Fruit fly (Drosophila melanogaster) whole organism, embryonic: ENCODE data around the gene CG7550.

ENCODE experiments used
- Atf-2 ChIP-seq: fragments of 200-800 bp; sonication (Bioruptor generic); optimal IDR thresholded peaks from 2 replicates; lab custom pipeline; 2016; ENCODE audit warnings: missing biosample characterization, missing genetic modification characterization
- Bdp1 ChIP-seq: fragments of 200-800 bp; sonication (Bioruptor generic); optimal IDR thresholded peaks from 3 replicates; lab custom pipeline; 2016; ENCODE audit warnings: missing biosample characterization, missing genetic modification characterization
- CG11398 ChIP-seq: fragments of 200-800 bp; sonication (Bioruptor generic); optimal IDR thresholded peaks from 2 replicates; lab custom pipeline; 2016; ENCODE audit warnings: missing biosample characterization, missing genetic modification characterization
- CG11504 ChIP-seq: fragments of 200-800 bp; sonication (Bioruptor generic); optimal IDR thresholded peaks from 3 replicates; lab custom pipeline; 2019; ENCODE audit warnings: missing biosample characterization, mild to moderate bottlenecking, missing genetic modification characterization, moderate library complexity
- CG12155 ChIP-seq: fragments of 200-800 bp; sonication (Bioruptor generic); optimal IDR thresholded peaks from 3 replicates; lab custom pipeline; 2016; ENCODE audit warnings: missing biosample characterization, missing genetic modification characterization
- CG13123 ChIP-seq: fragments of 200-800 bp; sonication (Bioruptor generic); optimal IDR thresholded peaks from 2 replicates; lab custom pipeline; 2016; ENCODE audit warnings: missing biosample characterization, missing genetic modification characterization
- CG14014 ChIP-seq: fragments of 200-800 bp; sonication (Bioruptor generic); IDR thresholded peaks from 2 replicates; pipeline ENCODE4 v1.3.6; 2022; ENCODE audit warnings: missing biosample characterization, missing genetic modification characterization
- CG17385 ChIP-seq: fragments of 200-800 bp; sonication (Bioruptor generic); optimal IDR thresholded peaks from 3 replicates; lab custom pipeline; 2018; ENCODE audit warnings: missing biosample characterization, mild to moderate bottlenecking, missing genetic modification characterization
- CG1832 ChIP-seq: fragments of 200-800 bp; sonication (Bioruptor generic); optimal IDR thresholded peaks from 2 replicates; lab custom pipeline; 2017; ENCODE audit warnings: missing biosample characterization, mild to moderate bottlenecking, missing genetic modification characterization, inconsistent platforms
- CG18599 ChIP-seq: fragments of 200-800 bp; sonication (Bioruptor generic); optimal IDR thresholded peaks from 3 replicates; lab custom pipeline; 2017; ENCODE audit warnings: missing biosample characterization, missing genetic modification characterization, mild to moderate bottlenecking, moderate library complexity, missing genetic modification reagents
- CG2202 ChIP-seq: fragments of 200-800 bp; sonication (Bioruptor generic); optimal IDR thresholded peaks from 2 replicates; lab custom pipeline; 2018; ENCODE audit warnings: missing biosample characterization, mild to moderate bottlenecking, missing genetic modification characterization
- CG31224 ChIP-seq: fragments of 200-800 bp; sonication (Bioruptor generic); IDR thresholded peaks from 2 replicates; pipeline ENCODE4 v1.3.6; 2022; ENCODE audit warnings: missing biosample characterization, missing genetic modification characterization
- CG32532 ChIP-seq: fragments of 200-800 bp; sonication (Bioruptor generic); IDR thresholded peaks from 2 replicates; pipeline ENCODE4 v1.3.6; 2022; ENCODE audit warnings: missing biosample characterization, missing genetic modification characterization
- CG33557 ChIP-seq: fragments of 200-800 bp; sonication (Bioruptor generic); optimal IDR thresholded peaks from 2 replicates; lab custom pipeline; 2019; ENCODE audit warnings: missing biosample characterization, mild to moderate bottlenecking, missing genetic modification characterization, moderate library complexity
- CG3995 ChIP-seq: fragments of 200-800 bp; sonication (Bioruptor generic); optimal IDR thresholded peaks from 3 replicates; lab custom pipeline; 2016; ENCODE audit warnings: missing biosample characterization, missing genetic modification characterization
- CG4328 ChIP-seq: fragments of 200-800 bp; sonication (Bioruptor generic); optimal IDR thresholded peaks from 3 replicates; lab custom pipeline; 2017; ENCODE audit warnings: missing biosample characterization, missing genetic modification reagents, missing genetic modification characterization
- CG5180 ChIP-seq: fragments of 200-800 bp; sonication (Bioruptor generic); optimal IDR thresholded peaks from 3 replicates; lab custom pipeline; 2017; ENCODE audit warnings: missing biosample characterization, missing genetic modification characterization, mild to moderate bottlenecking, moderate library complexity, missing genetic modification reagents
- CkIIα-i1 ChIP-seq: fragments of 200-800 bp; sonication (Bioruptor generic); IDR thresholded peaks from 2 replicates; pipeline ENCODE4 v1.3.6; 2022; ENCODE audit warnings: missing biosample characterization, missing genetic modification characterization
- Drgx ChIP-seq: fragments of 200-800 bp; sonication (Bioruptor generic); IDR thresholded peaks from 2 replicates; pipeline ENCODE4 v1.3.6; 2022; ENCODE audit warnings: missing biosample characterization, missing genetic modification characterization
- ERR ChIP-seq: fragments of 200-800 bp; sonication (Bioruptor generic); optimal IDR thresholded peaks from 2 replicates; lab custom pipeline; 2016; ENCODE audit warnings: missing biosample characterization, missing genetic modification characterization
- H15 ChIP-seq: fragments of 200-800 bp; sonication (Bioruptor generic); IDR thresholded peaks from 3 replicates; pipeline ENCODE4 v1.3.6; 2022; ENCODE audit warnings: missing biosample characterization, missing genetic modification characterization
- H2.0 ChIP-seq: fragments of 200-800 bp; sonication (Bioruptor generic); IDR thresholded peaks from 2 replicates; pipeline ENCODE4 v1.3.6; 2022; ENCODE audit warnings: missing biosample characterization, missing genetic modification characterization
- HHEX ChIP-seq: fragments of 200-800 bp; sonication (Bioruptor generic); optimal IDR thresholded peaks from 3 replicates; lab custom pipeline; 2017; ENCODE audit warnings: missing biosample characterization, mild to moderate bottlenecking, missing genetic modification characterization, missing genetic modification reagents
- Hmx ChIP-seq: fragments of 200-800 bp; sonication (Bioruptor generic); optimal IDR thresholded peaks from 2 replicates; lab custom pipeline; 2016; ENCODE audit warnings: missing biosample characterization, missing genetic modification characterization
- Jarid2 ChIP-seq: fragments of 200-800 bp; sonication (Bioruptor generic); optimal IDR thresholded peaks from 3 replicates; lab custom pipeline; 2017; ENCODE audit warnings: mild to moderate bottlenecking, missing biosample characterization, missing genetic modification reagents, missing genetic modification characterization
- Med ChIP-seq: fragments of 200-800 bp; sonication (Bioruptor generic); peaks from one replicate; lab custom pipeline; 2016; ENCODE audit warnings: missing biosample characterization, missing genetic modification characterization, mild to moderate bottlenecking, inconsistent platforms, moderate library complexity
- Myb ChIP-seq: fragments of 200-800 bp; sonication (Bioruptor generic); optimal IDR thresholded peaks from 2 replicates; lab custom pipeline; 2016; ENCODE audit warnings: missing biosample characterization, missing genetic modification characterization
- NFAT ChIP-seq: fragments of 200-800 bp; sonication (Bioruptor generic); IDR thresholded peaks from 2 replicates; pipeline ENCODE4 v1.3.6; 2022; ENCODE audit warnings: missing biosample characterization, missing genetic modification characterization
- Optix ChIP-seq: fragments of 200-800 bp; sonication (Bioruptor generic); IDR thresholded peaks from 3 replicates; pipeline ENCODE4 v1.3.6; 2022; ENCODE audit warnings: missing biosample characterization, missing genetic modification characterization
- ara ChIP-seq: fragments of 200-800 bp; sonication (Bioruptor generic); IDR thresholded peaks from 2 replicates; pipeline ENCODE4 v1.3.6; 2022; ENCODE audit warnings: missing biosample characterization, missing genetic modification characterization
- bcd ChIP-seq: fragments of 200-800 bp; sonication (Bioruptor generic); optimal IDR thresholded peaks from 2 replicates; lab custom pipeline; 2017; ENCODE audit warnings: missing biosample characterization, mild to moderate bottlenecking, missing genetic modification characterization
- cad ChIP-seq: fragments of >200 bp; optimal IDR thresholded peaks from 2 replicates; lab custom pipeline; 2017; ENCODE audit warnings: missing biosample characterization, missing genetic modification characterization
- cg ChIP-seq: fragments of 200-800 bp; sonication (Bioruptor generic); optimal IDR thresholded peaks from 3 replicates; lab custom pipeline; 2019; ENCODE audit warnings: missing biosample characterization, mild to moderate bottlenecking, missing genetic modification characterization, moderate library complexity
- dmrt99B ChIP-seq: fragments of 200-800 bp; sonication (Bioruptor generic); optimal IDR thresholded peaks from 2 replicates; lab custom pipeline; 2018; ENCODE audit warnings: missing biosample characterization, mild to moderate bottlenecking, missing genetic modification characterization, moderate library complexity
- ems ChIP-seq: fragments of 200-800 bp; sonication (Bioruptor generic); optimal IDR thresholded peaks from 3 replicates; lab custom pipeline; 2016; ENCODE audit warnings: missing biosample characterization, missing genetic modification characterization
- eve ChIP-seq, 2 experiments: fragments of >200 bp; optimal IDR thresholded peaks; 2 replicates each; lab custom pipeline; 2017; ENCODE audit warnings: missing biosample characterization in 2 of 2, missing genetic modification characterization in 2 of 2
- fd102C ChIP-seq: fragments of 200-800 bp; sonication (Bioruptor generic); optimal IDR thresholded peaks from 2 replicates; lab custom pipeline; 2018; ENCODE audit warnings: missing biosample characterization, mild to moderate bottlenecking, missing genetic modification characterization, moderate library complexity
- fd64A ChIP-seq: fragments of 200-800 bp; sonication (Bioruptor generic); optimal IDR thresholded peaks from 3 replicates; lab custom pipeline; 2018; ENCODE audit warnings: missing biosample characterization, mild to moderate bottlenecking, missing genetic modification characterization
- fd96Cb ChIP-seq: fragments of 200-800 bp; sonication (Bioruptor generic); optimal IDR thresholded peaks from 2 replicates; lab custom pipeline; 2018; ENCODE audit warnings: missing biosample characterization, mild to moderate bottlenecking, missing genetic modification characterization, moderate library complexity
- grn ChIP-seq: fragments of 200-800 bp; sonication (Bioruptor generic); optimal IDR thresholded peaks from 3 replicates; lab custom pipeline; 2017; ENCODE audit warnings: missing biosample characterization, missing genetic modification characterization
- gt ChIP-seq: fragments of 200-800 bp; sonication (Bioruptor generic); IDR thresholded peaks from 2 replicates; pipeline ENCODE4 v1.3.6; 2022; ENCODE audit warnings: missing biosample characterization, missing genetic modification characterization
- odd ChIP-seq: fragments of 200-800 bp; sonication (Bioruptor generic); optimal IDR thresholded peaks from 2 replicates; lab custom pipeline; 2017; ENCODE audit warnings: missing biosample characterization, mild to moderate bottlenecking, missing genetic modification characterization
- pfk ChIP-seq: fragments of 200-800 bp; sonication (Bioruptor generic); optimal IDR thresholded peaks from 2 replicates; lab custom pipeline; 2018; ENCODE audit warnings: missing biosample characterization, mild to moderate bottlenecking, missing genetic modification characterization, moderate library complexity
- prd ChIP-seq, 3 experiments: fragments of >200 bp in 2 of 3; fragments of 200-800 bp in 1 of 3; sonication (Bioruptor generic) in 1 of 3; optimal IDR thresholded peaks in 2 of 3; IDR thresholded peaks in 1 of 3; 2 replicates in 2 of 3; 3 replicates in 1 of 3; pipeline versions ENCODE4 v1.3.6 to Lab custom; 2017 to 2022; ENCODE audit warnings: missing biosample characterization in 1 of 3, missing genetic modification characterization in 1 of 3
- repo ChIP-seq: fragments of 200-800 bp; sonication (Bioruptor generic); optimal IDR thresholded peaks from 2 replicates; lab custom pipeline; 2016; ENCODE audit warnings: missing biosample characterization, missing genetic modification characterization
- sens ChIP-seq: fragments of 200-800 bp; sonication (Bioruptor generic); peaks from one replicate; lab custom pipeline; 2016; ENCODE audit warnings: missing biosample characterization, missing genetic modification characterization
- sima ChIP-seq: fragments of 200-800 bp; sonication (Bioruptor generic); optimal IDR thresholded peaks from 2 replicates; lab custom pipeline; 2016; ENCODE audit warnings: missing biosample characterization, missing genetic modification characterization
- sisA ChIP-seq: fragments of 200-800 bp; sonication (Bioruptor generic); IDR thresholded peaks from 2 replicates; pipeline ENCODE4 v1.3.6; 2022; ENCODE audit warnings: missing biosample characterization, missing genetic modification characterization
- slou ChIP-seq: fragments of 200-800 bp; sonication (Bioruptor generic); optimal IDR thresholded peaks from 3 replicates; lab custom pipeline; 2016; ENCODE audit warnings: missing biosample characterization, missing genetic modification characterization
- unc-4 ChIP-seq: fragments of 200-800 bp; sonication (Bioruptor generic); IDR thresholded peaks from 2 replicates; pipeline ENCODE4 v1.3.6; 2022; ENCODE audit warnings: missing biosample characterization, missing genetic modification characterization; ENCODE audit not compliant: partially characterized antibody
- vfl ChIP-seq: fragments of 200-800 bp; sonication (Bioruptor generic); optimal IDR thresholded peaks from 2 replicates; lab custom pipeline; 2016; ENCODE audit warnings: missing biosample characterization, missing genetic modification characterization

The CG7550 gene

DNA sequence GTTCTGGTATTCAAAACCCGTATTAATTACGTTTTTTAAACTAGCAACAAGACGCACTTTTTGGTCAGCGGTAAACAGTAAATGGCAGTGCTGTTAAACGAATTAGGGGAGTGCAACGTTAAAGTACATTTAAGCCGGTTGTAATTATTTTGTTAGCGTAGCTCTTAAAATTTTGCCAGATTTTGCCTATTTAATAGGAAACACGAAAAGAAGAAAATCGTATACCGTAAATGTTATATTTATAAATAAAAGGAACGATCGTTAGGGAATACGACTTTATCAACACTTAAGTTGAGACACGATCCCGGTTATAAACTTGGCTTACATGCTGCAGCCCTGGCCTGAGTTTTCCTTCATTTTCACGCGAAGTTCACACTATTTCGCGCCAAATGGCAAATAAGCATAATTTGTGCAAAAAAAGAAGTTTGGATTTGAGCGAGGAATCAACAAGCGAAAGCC, 13.1 kb upstream of the CG7550 start, which contains the start of the genes Setx and mus301 (continued):
- TF ChIP-seq CG33557 (GFP tag; lab: Kevin White, UChicago) (peak; percentile 69), CkIIα-i1 (no peak), Atf-2 (GFP tag; lab: Kevin White, UChicago) (peak; percentile 74), slou (GFP tag; lab: Kevin White, UChicago) (peak; percentile 78), prd (optimal IDR thresholded peaks at IDR 0.05; lab: Kevin White, UChicago) (no peak), prd (GFP tag; IDR thresholded peaks at IDR 0.05; lab: Robert Waterston, UW) (peak; percentile 84), CG3995 (GFP tag; lab: Kevin White, UChicago) (peak; percentile 54), CG4328 (GFP tag; lab: Kevin White, UChicago) (peak; percentile 37), CG11398 (GFP tag; lab: Kevin White, UChicago) (peak; percentile 27), CG32532 (GFP tag; lab: Robert Waterston, UW) (peak; percentile 68), unc-4 (GFP tag; lab: Robert Waterston, UW) (peak; percentile 17; the same call in 1 of the 2 replicates), CG11504 (tag; lab: Kevin White, UChicago) (no peak), gt (no peak), CG13123 (GFP tag; lab: Kevin White, UChicago) (peak; percentile 75), fd102C (GFP tag; lab: Kevin White, UChicago) (no peak), NFAT (GFP tag; lab: Robert Waterston, UW) (peak; percentile 69), sens (GFP tag; lab: Kevin White, UChicago) (peak; percentile 96), CG14014 (GFP tag; lab: Robert Waterston, UW) (peak; percentile 72), CG31224 (GFP tag; lab: Robert Waterston, UW) (peak; percentile 52; the same call in 1 of the 2 replicates), CG18599 (GFP tag; lab: Kevin White, UChicago) (no peak), CG12155 (GFP tag; lab: Kevin White, UChicago) (peak; percentile 86), sisA (GFP tag; lab: Robert Waterston, UW) (peak; percentile 78), H2.0 (GFP tag; lab: Robert Waterston, UW) (peak; percentile 62), bcd (peak; percentile 81), pfk (GFP tag; lab: Kevin White, UChicago) (no peak), CG1832 (no peak), ERR (GFP tag; lab: Kevin White, UChicago) (peak; percentile 60), H15 (GFP tag; lab: Robert Waterston, UW) (peak; percentile 65; the same call in 1 of the 3 replicates), cg (GFP tag; lab: Kevin White, UChicago) (no peak), fd96Cb (tag; lab: Kevin White, UChicago) (peak; percentile 66), CG17385 (peak; percentile 66), fd64A (no peak), CG5180 (GFP tag; lab: Kevin White, UChicago) (no peak), Hmx (GFP tag; lab: Kevin White, UChicago) (peak; percentile 59), vfl (peak; percentile 90), odd (GFP tag; lab: Kevin White, UChicago) (no peak), ara (GFP tag; lab: Robert Waterston, UW) (peak; percentile 59; the same call in 1 of the 2 replicates), Med (GFP tag; lab: Kevin White, UChicago) (peak; percentile 97), Bdp1 (GFP tag; lab: Kevin White, UChicago) (peak; percentile 80), ems (GFP tag; lab: Kevin White, UChicago) (peak; percentile 87), grn (no peak), Myb (GFP tag; lab: Kevin White, UChicago) (peak; percentile 83), Jarid2 (no peak), eve (GFP tag; optimal IDR thresholded peaks at IDR 0.05; lab: Kevin White, UChicago) (no peak), cad (GFP tag; lab: Kevin White, UChicago) (no peak), dmrt99B (tag; lab: Kevin White, UChicago) (no peak), HHEX (GFP tag; lab: Kevin White, UChicago) (peak; percentile 69), repo (peak; percentile 58), CG2202 (tag; lab: Kevin White, UChicago) (peak; percentile 49), Optix (GFP tag; lab: Robert Waterston, UW) (0 out of 3 replicates have a peak, but pooled peaks have one; percentile 24), Drgx (no peak), sima (GFP tag; lab: Kevin White, UChicago) (peak; percentile 52)
